Fruit fly (Drosophila melanogaster): ENCODE measurements around the gene Gr93c.

The Gr93c gene

dm6 chr3R:21828040-21828526 is 17.0 kb downstream of the Gr93c start (continued):
- peak; percentile 71 for TF ChIP-seq CG2875 (GFP tag; optimal IDR thresholded peaks at IDR 0.05)
- TF ChIP-seq Awh (GFP tag; IDR thresholded peaks at IDR 0.05): peak; percentile 83
- TF ChIP-seq Camta (GFP tag; optimal IDR thresholded peaks at IDR 0.05): peak; percentile 63
- TF ChIP-seq CG42726 (GFP tag; IDR thresholded peaks at IDR 0.05; ENCODE audit: partially characterized antibody): no peak
- TF ChIP-seq CG34376 (GFP tag; optimal IDR thresholded peaks at IDR 0.05): no peak
- no peak for TF ChIP-seq cg (GFP tag; optimal IDR thresholded peaks at IDR 0.05)
- TF ChIP-seq vfl (GFP tag; optimal IDR thresholded peaks at IDR 0.05): no peak
- no peak for TF ChIP-seq schlank (tag; optimal IDR thresholded peaks at IDR 0.05)
- TF ChIP-seq fd96Cb (tag; optimal IDR thresholded peaks at IDR 0.05): peak; percentile 81
- TF ChIP-seq CG13775 (GFP tag; optimal IDR thresholded peaks at IDR 0.05): peak; percentile 55
- TF ChIP-seq shn (GFP tag; optimal IDR thresholded peaks at IDR 0.05): peak; percentile 58
- no peak for TF ChIP-seq Oaz (GFP tag; IDR thresholded peaks at IDR 0.05)
- peak; percentile 51 for TF ChIP-seq Mad (GFP tag; optimal IDR thresholded peaks at IDR 0.05)
- no peak for TF ChIP-seq CG2199 (GFP tag; IDR thresholded peaks at IDR 0.05)
- TF ChIP-seq sisA (GFP tag; IDR thresholded peaks at IDR 0.05): peak; percentile 75
- TF ChIP-seq Mrtf (GFP tag; IDR thresholded peaks at IDR 0.05): peak; percentile 74; the same call in 2 of the 3 replicates
- peak; percentile 10 for TF ChIP-seq stwl (tag; optimal IDR thresholded peaks at IDR 0.05)
- no peak for TF ChIP-seq pita (GFP tag; optimal IDR thresholded peaks at IDR 0.05)
- peak; percentile 43 for TF ChIP-seq ems (GFP tag; optimal IDR thresholded peaks at IDR 0.05)
- TF ChIP-seq Scr (GFP tag; IDR thresholded peaks at IDR 0.05; ENCODE audit: partially characterized antibody): no peak
- TF ChIP-seq sc (optimal IDR thresholded peaks at IDR 0.05): no peak
- TF ChIP-seq sc (GFP tag; optimal IDR thresholded peaks at IDR 0.05): peak; percentile 78
- TF ChIP-seq Max (GFP tag; optimal IDR thresholded peaks at IDR 0.05): peak; percentile 9
- TF ChIP-seq Gug (GFP tag; IDR thresholded peaks at IDR 0.05): peak; percentile 62; the same call in 3 of the 4 replicates
- no peak for TF ChIP-seq prd (optimal IDR thresholded peaks at IDR 0.05)
- TF ChIP-seq prd (GFP tag; IDR thresholded peaks at IDR 0.05): peak; percentile 79; the same call in 2 of the 3 replicates
- TF ChIP-seq sr (GFP tag; IDR thresholded peaks at IDR 0.05): no peak
- no peak for TF ChIP-seq MBD-R2 (GFP tag; IDR thresholded peaks at IDR 0.05)
- peak; percentile 70 for TF ChIP-seq CG14667 (GFP tag; IDR thresholded peaks at IDR 0.05)
- TF ChIP-seq ftz-f1 (GFP tag; optimal IDR thresholded peaks at IDR 0.05): no peak
- peak; percentile 1 for TF ChIP-seq Vsx1 (GFP tag; optimal IDR thresholded peaks at IDR 0.05)
- no peak for TF ChIP-seq Poxn (GFP tag; IDR thresholded peaks at IDR 0.05)
- TF ChIP-seq E2f2 (GFP tag; IDR thresholded peaks at IDR 0.05): peak; percentile 35; the same call in 1 of the 2 replicates
- no peak for TF ChIP-seq kah (GFP tag; optimal IDR thresholded peaks at IDR 0.05)
- no peak for TF ChIP-seq Bteb2 (GFP tag; optimal IDR thresholded peaks at IDR 0.05)
- peak; percentile 41 for TF ChIP-seq grn (GFP tag; optimal IDR thresholded peaks at IDR 0.05)
- TF ChIP-seq CG30403 (GFP tag; optimal IDR thresholded peaks at IDR 0.05): peak; percentile 64
- peak; percentile 90 for TF ChIP-seq CG10979 (tag; optimal IDR thresholded peaks at IDR 0.05)
- no peak for TF ChIP-seq pzg (GFP tag; optimal IDR thresholded peaks at IDR 0.05)
- TF ChIP-seq CG32767 (GFP tag; IDR thresholded peaks at IDR 0.05): peak; percentile 61
- no peak for TF ChIP-seq bowl (GFP tag; IDR thresholded peaks at IDR 0.05)
- TF ChIP-seq esg (GFP tag; conservative IDR thresholded peaks at IDR 0.05): peak; percentile 58
- TF ChIP-seq CG30431 (GFP tag; optimal IDR thresholded peaks at IDR 0.05): peak; percentile 67
- TF ChIP-seq CG4854 (GFP tag; optimal IDR thresholded peaks at IDR 0.05): peak; percentile 1
- TF ChIP-seq Six4 (GFP tag; optimal IDR thresholded peaks at IDR 0.05): peak; percentile 50
- peak; percentile 35 for TF ChIP-seq mam (GFP tag; optimal IDR thresholded peaks at IDR 0.05)
- no peak for TF ChIP-seq Dref (GFP tag; IDR thresholded peaks at IDR 0.05)
- peak; percentile 87 for TF ChIP-seq Kr (GFP tag; optimal IDR thresholded peaks at IDR 0.05)
- peak; percentile 87 for TF ChIP-seq CG32772 (GFP tag; IDR thresholded peaks at IDR 0.05)
- peak; percentile 21 for TF ChIP-seq onecut (GFP tag; IDR thresholded peaks at IDR 0.05)
- TF ChIP-seq CG15011 (GFP tag; optimal IDR thresholded peaks at IDR 0.05): no peak
- no peak for TF ChIP-seq lbe (GFP tag; optimal IDR thresholded peaks at IDR 0.05)

Data from whole organism, embryonic.